Worm (Caenorhabditis elegans): ENCODE data around the gene Y14H12A.2.

The Y14H12A.2 gene

ce11 chrII:3996005-3996404, 6.5 kb upstream of the Y14H12A.2 start, which contains the start of gene clc-22:
Gene clc-22 (minus strand): TSS chrII:3996075.
- TF ChIP-seq hlh-1 (tag; optimal IDR thresholded peaks at IDR 0.05) (no peak), drap-1 (GFP tag; optimal IDR thresholded peaks at IDR 0.05) (no peak), sptf-1 (tag; optimal IDR thresholded peaks at IDR 0.05) (no peak), cnd-1 (tag; optimal IDR thresholded peaks at IDR 0.05) (no peak), ceh-43 (GFP tag; optimal IDR thresholded peaks at IDR 0.05) (no peak), sem-2 (GFP tag; optimal IDR thresholded peaks at IDR 0.05) (no peak), nhr-237 (tag; optimal IDR thresholded peaks at IDR 0.05) (no peak), tbx-8 (GFP tag; optimal IDR thresholded peaks at IDR 0.05) (no peak), ces-1 (GFP tag; optimal IDR thresholded peaks at IDR 0.05) (no peak), ham-2 (GFP tag; optimal IDR thresholded peaks at IDR 0.05) (no peak), nhr-76 (tag; optimal IDR thresholded peaks at IDR 0.05) (no peak), pha-4 (tag; optimal IDR thresholded peaks at IDR 0.05) (no peak), elt-3 (tag; optimal IDR thresholded peaks at IDR 0.05) (no peak), elt-1 (tag; optimal IDR thresholded peaks at IDR 0.05; ENCODE audit: borderline replicate concordance, insufficient read depth) (no peak), zip-8 (tag; optimal IDR thresholded peaks at IDR 0.05) (no peak), flh-1 (GFP tag; optimal IDR thresholded peaks at IDR 0.05) (no peak), lsy-2 (tag; optimal IDR thresholded peaks at IDR 0.05) (no peak), unc-39 (tag; optimal IDR thresholded peaks at IDR 0.05) (no peak), mep-1 (tag; optimal IDR thresholded peaks at IDR 0.05) (no peak)

ce11 chrII:3992660-3993245, 3.3 kb upstream of the Y14H12A.2 start, which contains the start of gene Y14H12A.1:
Gene Y14H12A.1 (plus strand): TSS chrII:3993195.
- no peak for TF ChIP-seq ceh-39 (tag; optimal IDR thresholded peaks at IDR 0.05)
- TF ChIP-seq bed-3 (GFP tag; optimal IDR thresholded peaks at IDR 0.05), result no peak
- no peak for TF ChIP-seq ztf-11 (tag; optimal IDR thresholded peaks at IDR 0.05)
- no peak for TF ChIP-seq M03D4.4 (tag; optimal IDR thresholded peaks at IDR 0.05)
- TF ChIP-seq ces-1 (GFP tag; optimal IDR thresholded peaks at IDR 0.05), result no peak
- no peak for TF ChIP-seq mls-2 (tag; optimal IDR thresholded peaks at IDR 0.05)
- no peak for TF ChIP-seq snpc-4 (tag; optimal IDR thresholded peaks at IDR 0.05)
- TF ChIP-seq nhr-76 (tag; optimal IDR thresholded peaks at IDR 0.05), result no peak
- TF ChIP-seq flh-1 (GFP tag; optimal IDR thresholded peaks at IDR 0.05), result no peak
- no peak for TF ChIP-seq lin-13 (tag; optimal IDR thresholded peaks at IDR 0.05)
- TF ChIP-seq unc-62 (GFP tag; optimal IDR thresholded peaks at IDR 0.05), result no peak
- TF ChIP-seq hlh-1 (tag; optimal IDR thresholded peaks at IDR 0.05), result no peak
- no peak for TF ChIP-seq tbx-8 (GFP tag; optimal IDR thresholded peaks at IDR 0.05)
- TF ChIP-seq drap-1 (GFP tag; optimal IDR thresholded peaks at IDR 0.05), result no peak

ce11 chrII:3992029-3992428, 2.6 kb upstream of the Y14H12A.2 start:
- TF ChIP-seq ham-2 (GFP tag; optimal IDR thresholded peaks at IDR 0.05) (no peak), nhr-76 (tag; optimal IDR thresholded peaks at IDR 0.05) (no peak), bed-3 (GFP tag; optimal IDR thresholded peaks at IDR 0.05) (no peak)

ce11 chrII:3990706-3991105, 1.2 kb upstream of the Y14H12A.2 start:
- TF ChIP-seq lin-32 (GFP tag; optimal IDR thresholded peaks at IDR 0.05), result no peak
- no peak for TF ChIP-seq mep-1 (tag; optimal IDR thresholded peaks at IDR 0.05)
- TF ChIP-seq ham-2 (GFP tag; optimal IDR thresholded peaks at IDR 0.05), result no peak
- TF ChIP-seq nhr-76 (tag; optimal IDR thresholded peaks at IDR 0.05), result no peak
- no peak for TF ChIP-seq pha-4 (tag; optimal IDR thresholded peaks at IDR 0.05)
- TF ChIP-seq nhr-12 (tag; optimal IDR thresholded peaks at IDR 0.05), result no peak
- no peak for TF ChIP-seq unc-120 (tag; optimal IDR thresholded peaks at IDR 0.05; ENCODE audit: poor library complexity, severe bottlenecking)
- no peak for TF ChIP-seq nhr-2 (tag; optimal IDR thresholded peaks at IDR 0.05)
- no peak for TF ChIP-seq ceh-43 (GFP tag; optimal IDR thresholded peaks at IDR 0.05)

- TF ChIP-seq unc-62 (GFP tag; optimal IDR thresholded peaks at IDR 0.05) (no peak), lsy-2 (tag; optimal IDR thresholded peaks at IDR 0.05) (no peak), mab-5 (tag; optimal IDR thresholded peaks at IDR 0.05) (no peak), elt-3 (tag; optimal IDR thresholded peaks at IDR 0.05) (no peak), pha-4 (tag; optimal IDR thresholded peaks at IDR 0.05) (no peak), snpc-4 (tag; optimal IDR thresholded peaks at IDR 0.05) (no peak), elt-1 (tag; optimal IDR thresholded peaks at IDR 0.05; ENCODE audit: borderline replicate concordance, insufficient read depth) (no peak), lin-13 (tag; optimal IDR thresholded peaks at IDR 0.05) (no peak), hlh-1 (tag; optimal IDR thresholded peaks at IDR 0.05) (no peak), cnd-1 (tag; optimal IDR thresholded peaks at IDR 0.05) (no peak), ztf-11 (tag; optimal IDR thresholded peaks at IDR 0.05) (no peak), nhr-76 (tag; optimal IDR thresholded peaks at IDR 0.05) (no peak), ham-2 (GFP tag; optimal IDR thresholded peaks at IDR 0.05) (no peak), nhr-237 (tag; optimal IDR thresholded peaks at IDR 0.05) (no peak), nhr-2 (tag; optimal IDR thresholded peaks at IDR 0.05) (no peak), lin-32 (GFP tag; optimal IDR thresholded peaks at IDR 0.05) (no peak), mls-2 (tag; optimal IDR thresholded peaks at IDR 0.05) (no peak), sptf-1 (tag; optimal IDR thresholded peaks at IDR 0.05) (no peak)
Observed at ce11 chrII:3986906-3987305, 2.6 kb downstream of the Y14H12A.2 start, which contains the start of gene K10G6.5. Gene K10G6.5 (plus strand): TSS chrII:3987250.

Measured in whole organism, mixed stage, embryonic.